Fruit fly (Drosophila melanogaster) whole organism, embryonic: Measurements from ENCODE around the gene phtm.

Experiments
- Atf6 ChIP-seq: fragments of 200-800 bp; sonication (Bioruptor generic); IDR thresholded peaks from 2 replicates; pipeline ENCODE4 v1.3.6; 2022; ENCODE audit warnings: missing biosample characterization, missing genetic modification characterization
- CG10147 ChIP-seq: fragments of 200-800 bp; sonication (Bioruptor generic); optimal IDR thresholded peaks from 2 replicates; lab custom pipeline; 2019; ENCODE audit warnings: missing biosample characterization, mild to moderate bottlenecking, missing genetic modification characterization, moderate library complexity
- CG11093 ChIP-seq: fragments of 200-800 bp; sonication (Bioruptor generic); IDR thresholded peaks from 3 replicates; pipeline ENCODE4 v1.3.6; 2022; ENCODE audit warnings: missing biosample characterization, missing genetic modification characterization
- CG1233 ChIP-seq: fragments of 200-800 bp; sonication (Bioruptor generic); optimal IDR thresholded peaks from 4 replicates; lab custom pipeline; 2018; ENCODE audit warnings: missing biosample characterization, mild to moderate bottlenecking, missing genetic modification characterization
- CG13287 ChIP-seq: fragments of 200-800 bp; sonication (Bioruptor generic); IDR thresholded peaks from 2 replicates; pipeline ENCODE4 v1.3.6; 2022; ENCODE audit warnings: missing biosample characterization, missing genetic modification characterization; ENCODE audit not compliant: partially characterized antibody
- CG1529 ChIP-seq: fragments of 200-800 bp; sonication (Bioruptor generic); optimal IDR thresholded peaks from 3 replicates; lab custom pipeline; 2018; ENCODE audit warnings: missing biosample characterization, missing genetic modification characterization
- CG17829 ChIP-seq: fragments of 200-800 bp; optimal IDR thresholded peaks from 2 replicates; lab custom pipeline; 2019; ENCODE audit warnings: missing biosample characterization, mild to moderate bottlenecking, missing genetic modification characterization, moderate library complexity
- CG18262 ChIP-seq: fragments of 200-800 bp; optimal IDR thresholded peaks from 3 replicates; lab custom pipeline; 2019; ENCODE audit warnings: missing biosample characterization, mild to moderate bottlenecking, missing genetic modification characterization, moderate library complexity
- CG18599 ChIP-seq: fragments of 200-800 bp; sonication (Bioruptor generic); optimal IDR thresholded peaks from 3 replicates; lab custom pipeline; 2017; ENCODE audit warnings: missing biosample characterization, missing genetic modification characterization, mild to moderate bottlenecking, moderate library complexity, missing genetic modification reagents
- CG18619 ChIP-seq: fragments of 200-800 bp; sonication (Bioruptor generic); optimal IDR thresholded peaks from 3 replicates; lab custom pipeline; 2017; ENCODE audit warnings: missing biosample characterization, mild to moderate bottlenecking, missing genetic modification characterization
- CG2712 ChIP-seq: fragments of 200-800 bp; optimal IDR thresholded peaks from 3 replicates; lab custom pipeline; 2019; ENCODE audit warnings: missing biosample characterization, mild to moderate bottlenecking, missing genetic modification characterization, moderate library complexity
- CG31388 ChIP-seq: fragments of 200-800 bp; sonication (Bioruptor generic); optimal IDR thresholded peaks from 2 replicates; lab custom pipeline; 2016; ENCODE audit warnings: missing biosample characterization, missing genetic modification characterization
- CG6683 ChIP-seq: fragments of 200-800 bp; sonication (Bioruptor generic); optimal IDR thresholded peaks from 2 replicates; lab custom pipeline; 2017; ENCODE audit warnings: missing biosample characterization, mild to moderate bottlenecking, missing genetic modification characterization, missing genetic modification reagents
- CG8290 ChIP-seq, 3 experiments: fragments of 200-800 bp; sonication (Bioruptor generic); optimal IDR thresholded peaks; 2 replicates each; lab custom pipeline; 2016 to 2019; ENCODE audit warnings: missing biosample characterization in 3 of 3, missing genetic modification characterization in 3 of 3, mild to moderate bottlenecking in 2 of 3, moderate library complexity in 1 of 3
- CHES-1-like ChIP-seq: fragments of 200-800 bp; sonication (Bioruptor generic); optimal IDR thresholded peaks from 2 replicates; lab custom pipeline; 2016; ENCODE audit warnings: missing biosample characterization, missing genetic modification characterization
- D ChIP-seq, 2 experiments: fragments of 200-800 bp in 1 of 2; fragments of >200 bp in 1 of 2; sonication (Bioruptor generic) in 1 of 2; optimal IDR thresholded peaks; 2 replicates in 1 of 2; 3 replicates in 1 of 2; lab custom pipeline; 2017; ENCODE audit warnings: mild to moderate bottlenecking in 1 of 2, missing biosample characterization in 1 of 2, missing genetic modification characterization in 1 of 2, missing genetic modification reagents in 1 of 2
- D19B ChIP-seq: fragments of 200-800 bp; sonication (Bioruptor generic); optimal IDR thresholded peaks from 2 replicates; lab custom pipeline; 2017; ENCODE audit warnings: missing biosample characterization, mild to moderate bottlenecking, missing genetic modification characterization
- Dll ChIP-seq: fragments of 200-800 bp; sonication (Bioruptor generic); IDR thresholded peaks from 4 replicates; pipeline ENCODE4 v1.3.6; 2022; ENCODE audit warnings: missing biosample characterization, missing genetic modification characterization; ENCODE audit not compliant: partially characterized antibody
- E2f2 ChIP-seq: fragments of 200-800 bp; sonication (Bioruptor generic); IDR thresholded peaks from 2 replicates; pipeline ENCODE4 v1.3.6; 2022; ENCODE audit warnings: missing biosample characterization, missing genetic modification characterization
- ERR ChIP-seq: fragments of 200-800 bp; sonication (Bioruptor generic); optimal IDR thresholded peaks from 2 replicates; lab custom pipeline; 2016; ENCODE audit warnings: missing biosample characterization, missing genetic modification characterization
- H15 ChIP-seq: fragments of 200-800 bp; sonication (Bioruptor generic); IDR thresholded peaks from 3 replicates; pipeline ENCODE4 v1.3.6; 2022; ENCODE audit warnings: missing biosample characterization, missing genetic modification characterization
- Mad ChIP-seq: fragments of 200-800 bp; sonication (Bioruptor generic); optimal IDR thresholded peaks from 2 replicates; lab custom pipeline; 2016; ENCODE audit warnings: missing biosample characterization, missing genetic modification characterization
- Scr ChIP-seq: fragments of 200-800 bp; sonication (Bioruptor generic); IDR thresholded peaks from 2 replicates; pipeline ENCODE4 v1.3.6; 2022; ENCODE audit warnings: missing biosample characterization, missing genetic modification characterization; ENCODE audit not compliant: partially characterized antibody
- Sox100B ChIP-seq: fragments of 200-800 bp; sonication (Bioruptor generic); optimal IDR thresholded peaks from 3 replicates; lab custom pipeline; 2018; ENCODE audit warnings: missing biosample characterization, mild to moderate bottlenecking, missing genetic modification characterization
- Stat92E ChIP-seq, 3 experiments: fragments of >200 bp in 2 of 3; fragments of 200-800 bp in 1 of 3; sonication (Bioruptor generic) in 1 of 3; optimal IDR thresholded peaks; 2 replicates each; lab custom pipeline; 2017 to 2019; ENCODE audit warnings: missing biosample characterization in 3 of 3, missing genetic modification characterization in 3 of 3, mild to moderate bottlenecking in 1 of 3, moderate library complexity in 1 of 3
- TFAM ChIP-seq: fragments of 200-800 bp; sonication (Bioruptor generic); optimal IDR thresholded peaks from 2 replicates; lab custom pipeline; 2017; ENCODE audit warnings: missing biosample characterization, missing genetic modification characterization, inconsistent platforms
- Tbp ChIP-seq: fragments of >200 bp; optimal IDR thresholded peaks from 2 replicates; lab custom pipeline; 2018; ENCODE audit warnings: missing biosample characterization, missing genetic modification characterization
- Trl ChIP-seq, 3 experiments: fragments of >200 bp in 2 of 3; fragments of 200-800 bp in 1 of 3; sonication (Bioruptor generic) in 1 of 3; optimal IDR thresholded peaks; 2 replicates in 1 of 3; 3 replicates in 2 of 3; lab custom pipeline; 2016 to 2017; ENCODE audit warnings: missing biosample characterization in 1 of 3, missing genetic modification characterization in 1 of 3
- amos ChIP-seq: fragments of 200-800 bp; sonication (Bioruptor generic); IDR thresholded peaks from 2 replicates; pipeline ENCODE4 v1.3.6; 2022; ENCODE audit warnings: missing biosample characterization, missing genetic modification characterization; ENCODE audit not compliant: partially characterized antibody
- aop ChIP-seq: fragments of 200-800 bp; sonication (Bioruptor generic); IDR thresholded peaks from 2 replicates; pipeline ENCODE4 v1.3.6; 2022; ENCODE audit warnings: missing biosample characterization, missing genetic modification characterization
- bbx ChIP-seq: fragments of 200-800 bp; sonication (Bioruptor generic); IDR thresholded peaks from 2 replicates; pipeline ENCODE4 v1.3.6; 2022; ENCODE audit warnings: missing biosample characterization, missing genetic modification characterization; ENCODE audit not compliant: partially characterized antibody
- bcd ChIP-seq: fragments of 200-800 bp; sonication (Bioruptor generic); optimal IDR thresholded peaks from 2 replicates; lab custom pipeline; 2017; ENCODE audit warnings: missing biosample characterization, mild to moderate bottlenecking, missing genetic modification characterization
- cwo ChIP-seq: fragments of 200-800 bp; sonication (Bioruptor generic); optimal IDR thresholded peaks from 3 replicates; lab custom pipeline; 2017; ENCODE audit warnings: missing biosample characterization, missing genetic modification characterization, mild to moderate bottlenecking, moderate library complexity, missing genetic modification reagents
- dpn ChIP-seq, 2 experiments: fragments of 200-800 bp; sonication (Bioruptor generic); optimal IDR thresholded peaks; 3 replicates each; lab custom pipeline; 2016; ENCODE audit warnings: missing biosample characterization in 2 of 2, missing genetic modification characterization in 2 of 2
- fd102C ChIP-seq: fragments of 200-800 bp; sonication (Bioruptor generic); optimal IDR thresholded peaks from 2 replicates; lab custom pipeline; 2018; ENCODE audit warnings: missing biosample characterization, mild to moderate bottlenecking, missing genetic modification characterization, moderate library complexity
- gcm2 ChIP-seq: fragments of 200-800 bp; sonication (Bioruptor generic); optimal IDR thresholded peaks from 2 replicates; lab custom pipeline; 2016; ENCODE audit warnings: missing biosample characterization, missing genetic modification characterization
- gro ChIP-seq: fragments of 200-800 bp; sonication (Bioruptor generic); optimal IDR thresholded peaks from 2 replicates; lab custom pipeline; 2016; ENCODE audit warnings: missing biosample characterization, missing genetic modification characterization
- gsb-n ChIP-seq: fragments of 200-800 bp; sonication (Bioruptor generic); optimal IDR thresholded peaks from 3 replicates; lab custom pipeline; 2018; ENCODE audit warnings: missing biosample characterization, mild to moderate bottlenecking, missing genetic modification characterization
- hkb ChIP-seq, 2 experiments: fragments of 200-800 bp in 1 of 2; fragments of >200 bp in 1 of 2; sonication (Bioruptor generic) in 1 of 2; IDR thresholded peaks in 1 of 2; optimal IDR thresholded peaks in 1 of 2; 2 replicates each; pipeline versions ENCODE4 v1.3.6 to Lab custom; 2017 to 2022; ENCODE audit warnings: missing biosample characterization in 1 of 2, missing genetic modification characterization in 1 of 2
- ken ChIP-seq: fragments of 200-800 bp; sonication (Bioruptor generic); IDR thresholded peaks from 3 replicates; pipeline ENCODE4 v1.3.6; 2022; ENCODE audit warnings: missing biosample characterization, missing genetic modification characterization
- kni ChIP-seq: fragments of 200-800 bp; sonication (Bioruptor generic); optimal IDR thresholded peaks from 3 replicates; lab custom pipeline; 2017; ENCODE audit warnings: mild to moderate bottlenecking, missing biosample characterization, missing genetic modification reagents, missing genetic modification characterization
- prd ChIP-seq, 3 experiments: fragments of >200 bp in 2 of 3; fragments of 200-800 bp in 1 of 3; sonication (Bioruptor generic) in 1 of 3; optimal IDR thresholded peaks in 2 of 3; IDR thresholded peaks in 1 of 3; 2 replicates in 2 of 3; 3 replicates in 1 of 3; pipeline versions ENCODE4 v1.3.6 to Lab custom; 2017 to 2022; ENCODE audit warnings: missing biosample characterization in 1 of 3, missing genetic modification characterization in 1 of 3
- slp2 ChIP-seq: fragments of 200-800 bp; sonication (Bioruptor generic); optimal IDR thresholded peaks from 2 replicates; lab custom pipeline; 2016; ENCODE audit warnings: missing biosample characterization, missing genetic modification characterization
- stc ChIP-seq: fragments of 200-800 bp; sonication (Bioruptor generic); IDR thresholded peaks from 2 replicates; pipeline ENCODE4 v1.3.6; 2022; ENCODE audit warnings: missing biosample characterization, missing genetic modification characterization
- toy ChIP-seq: fragments of 200-800 bp; sonication (Bioruptor generic); IDR thresholded peaks from 2 replicates; pipeline ENCODE4 v1.3.6; 2022; ENCODE audit warnings: missing biosample characterization, missing genetic modification characterization
- tx ChIP-seq: fragments of 200-800 bp; sonication (Bioruptor generic); optimal IDR thresholded peaks from 2 replicates; lab custom pipeline; 2016; ENCODE audit warnings: missing biosample characterization, missing genetic modification characterization
- zen ChIP-seq: fragments of 200-800 bp; sonication (Bioruptor generic); optimal IDR thresholded peaks from 3 replicates; lab custom pipeline; 2018; ENCODE audit warnings: missing biosample characterization, mild to moderate bottlenecking, missing genetic modification characterization, moderate library complexity

phtm gene

dm6 chrX:18669811-18670477, 15.6 kb upstream of the phtm start (continued):
- TF ChIP-seq CHES-1-like (GFP tag; lab: Kevin White, UChicago), result no peak
- no peak for TF ChIP-seq CG10147
- TF ChIP-seq CG11093, result peak; percentile 23; the same call in 1 of the 3 replicates
- no peak for TF ChIP-seq bbx (GFP tag; lab: Robert Waterston, UW)
- TF ChIP-seq dpn (GFP tag; optimal IDR thresholded peaks at IDR 0.05; lab: Kevin White, UChicago), result no peak
- TF ChIP-seq tx, result no peak
- no peak for TF ChIP-seq Stat92E (GFP tag; optimal IDR thresholded peaks at IDR 0.05; lab: Kevin White, UChicago)
- no peak for TF ChIP-seq toy
- TF ChIP-seq Sox100B (GFP tag; lab: Kevin White, UChicago), result peak; percentile 40
- TF ChIP-seq Scr (GFP tag; lab: Robert Waterston, UW), result no peak
- TF ChIP-seq gsb-n (tag; lab: Kevin White, UChicago), result no peak
- no peak for TF ChIP-seq ERR (GFP tag; lab: Kevin White, UChicago)
- no peak for TF ChIP-seq zen (tag; lab: Kevin White, UChicago)
- no peak for TF ChIP-seq CG13287
- TF ChIP-seq CG31388, result no peak
- no peak for TF ChIP-seq CG6683 (GFP tag; lab: Kevin White, UChicago)
- no peak for TF ChIP-seq amos (GFP tag; lab: Robert Waterston, UW)
- TF ChIP-seq gcm2 (GFP tag; lab: Kevin White, UChicago), result no peak
- TF ChIP-seq D (optimal IDR thresholded peaks at IDR 0.05; lab: Kevin White, UChicago), result no peak
- TF ChIP-seq D (GFP tag; optimal IDR thresholded peaks at IDR 0.05; lab: Kevin White, UChicago), result no peak
- TF ChIP-seq TFAM (GFP tag; lab: Kevin White, UChicago), result no peak
- peak; percentile 28; the same call in 1 of the 2 replicates for TF ChIP-seq stc (GFP tag; lab: Robert Waterston, UW)
- no peak for TF ChIP-seq CG8290 (GFP tag; optimal IDR thresholded peaks at IDR 0.05; lab: Kevin White, UChicago)
- no peak for TF ChIP-seq CG8290 (tag; optimal IDR thresholded peaks at IDR 0.05; lab: Kevin White, UChicago)
- no peak for TF ChIP-seq H15 (GFP tag; lab: Robert Waterston, UW)
- TF ChIP-seq CG18619 (GFP tag; lab: Kevin White, UChicago), result no peak
- TF ChIP-seq aop (GFP tag; lab: Robert Waterston, UW), result no peak
- no peak for TF ChIP-seq E2f2 (GFP tag; lab: Robert Waterston, UW)
- TF ChIP-seq kni, result no peak
- TF ChIP-seq ken (GFP tag; lab: Robert Waterston, UW), result no peak
- TF ChIP-seq prd (optimal IDR thresholded peaks at IDR 0.05; lab: Kevin White, UChicago), result no peak
- 0 out of 3 replicates have a peak, but pooled peaks have one; percentile 31 for TF ChIP-seq prd (GFP tag; IDR thresholded peaks at IDR 0.05; lab: Robert Waterston, UW)
- TF ChIP-seq Trl (optimal IDR thresholded peaks at IDR 0.05; lab: Kevin White, UChicago), result no peak
- TF ChIP-seq Trl (GFP tag; optimal IDR thresholded peaks at IDR 0.05; lab: Kevin White, UChicago), result no peak
- TF ChIP-seq Atf6 (GFP tag; lab: Robert Waterston, UW), result no peak
- TF ChIP-seq slp2 (GFP tag; lab: Kevin White, UChicago), result no peak
- peak; percentile 46 for TF ChIP-seq CG18262
- TF ChIP-seq Mad (GFP tag; lab: Kevin White, UChicago), result no peak
- no peak for TF ChIP-seq bcd (GFP tag; lab: Kevin White, UChicago)
- no peak for TF ChIP-seq fd102C (GFP tag; lab: Kevin White, UChicago)
- peak; percentile 36 for TF ChIP-seq CG2712 (tag; lab: Kevin White, UChicago)
- TF ChIP-seq CG1529 (GFP tag; lab: Kevin White, UChicago), result no peak
- peak; percentile 40 for TF ChIP-seq D19B
- no peak for TF ChIP-seq hkb (optimal IDR thresholded peaks at IDR 0.05; lab: Kevin White, UChicago)
- no peak for TF ChIP-seq hkb (GFP tag; IDR thresholded peaks at IDR 0.05; lab: Robert Waterston, UW)
- TF ChIP-seq gro (GFP tag; lab: Kevin White, UChicago), result no peak
- TF ChIP-seq CG1233 (GFP tag; lab: Kevin White, UChicago), result no peak
- no peak for TF ChIP-seq cwo (GFP tag; lab: Kevin White, UChicago)
- TF ChIP-seq CG18599 (GFP tag; lab: Kevin White, UChicago), result no peak
- no peak for TF ChIP-seq Dll (GFP tag; lab: Robert Waterston, UW)
- peak; percentile 16 for TF ChIP-seq CG17829
- TF ChIP-seq Tbp, result no peak
